Worm (Caenorhabditis elegans): ENCODE results near the gene F54C9.9.

- TF ChIP-seq tab-1 (GFP tag; IDR thresholded peaks at IDR 0.05) (no peak), ref-1 (GFP tag; conservative IDR thresholded peaks at IDR 0.05) (no peak), klf-2 (GFP tag; conservative IDR thresholded peaks at IDR 0.05) (no peak), flt-1 (GFP tag; IDR thresholded peaks at IDR 0.05) (no peak), cog-1 (tag; optimal IDR thresholded peaks at IDR 0.05) (no peak), ztf-23 (GFP tag; IDR thresholded peaks at IDR 0.05) (no peak), T22C8.4 (GFP tag; IDR thresholded peaks at IDR 0.05) (no peak), ztf-29 (GFP tag; IDR thresholded peaks at IDR 0.05) (no peak)
Measured at ce11 chrII:8589227-8589626, 11.4 kb downstream of the F54C9.9 start.
